Worm (Caenorhabditis elegans) whole organism, L4 larva: ENCODE results near the gene D1044.6.
A peak's percentile ranks its signal among the peaks of the same experiment; 100 is the strongest.

Source experiments
- D1046.2 ChIP-seq: fragments of 200-800 bp; sonication (Bioruptor generic); IDR thresholded peaks from 2 replicates; pipeline ENCODE4 v1.3.6; 2022; ENCODE audit warnings: missing genetic modification characterization, missing compliant biosample characterization
- F10B5.3 ChIP-seq: sonication (generic microtip); optimal IDR thresholded peaks from 2 replicates; lab custom pipeline; 2016; ENCODE audit warnings: mild to moderate bottlenecking, missing genetic modification characterization, missing compliant biosample characterization
- F37D6.2 ChIP-seq: sonication (generic microtip); optimal IDR thresholded peaks from 2 replicates; lab custom pipeline; 2016; ENCODE audit warnings: mild to moderate bottlenecking, missing genetic modification characterization, missing compliant biosample characterization
- F44E2.7 ChIP-seq: fragments of 200-800 bp; sonication (Bioruptor generic); IDR thresholded peaks from 2 replicates; pipeline ENCODE4 v2.1.2; 2022; ENCODE audit warnings: missing genetic modification characterization, missing compliant biosample characterization
- F49E8.2 ChIP-seq: sonication (generic microtip); optimal IDR thresholded peaks from 2 replicates; lab custom pipeline; 2016; ENCODE audit warnings: missing compliant biosample characterization, mild to moderate bottlenecking, missing genetic modification characterization, borderline replicate concordance
- T20F7.1 ChIP-seq: fragments of 200-800 bp; sonication (Bioruptor generic); optimal IDR thresholded peaks from 2 replicates; lab custom pipeline; 2018; ENCODE audit warnings: mild to moderate bottlenecking, missing genetic modification characterization, missing compliant biosample characterization
- T26A8.4 ChIP-seq: fragments of 200-800 bp; sonication (Bioruptor generic); IDR thresholded peaks from 2 replicates; pipeline ENCODE4 v1.3.6; 2022; ENCODE audit warnings: missing genetic modification characterization, missing compliant biosample characterization
- Y75B8A.6 ChIP-seq: fragments of 200-800 bp; sonication (Bioruptor generic); IDR thresholded peaks from 2 replicates; pipeline ENCODE4 v1.3.6; 2022; ENCODE audit warnings: missing genetic modification reagents, missing genetic modification characterization, missing compliant biosample characterization
- aly-2 ChIP-seq: sonication (generic microtip); optimal IDR thresholded peaks from 2 replicates; lab custom pipeline; 2018; ENCODE audit warnings: missing biosample characterization, missing genetic modification characterization
- ama-1 ChIP-seq: fragments of 150-350 bp; optimal IDR thresholded peaks from 2 replicates; lab custom pipeline; 2014; ENCODE audit warnings: inconsistent platforms, mixed read lengths
- ceh-28 ChIP-seq: fragments of 150-350 bp; optimal IDR thresholded peaks from 2 replicates; lab custom pipeline; 2014; ENCODE audit warnings: missing biosample characterization, missing genetic modification reagents, missing genetic modification characterization
- ceh-44 ChIP-seq: fragments of 200-800 bp; sonication (Bioruptor generic); IDR thresholded peaks from 2 replicates; pipeline ENCODE4 v1.3.6; 2022; ENCODE audit warnings: missing genetic modification reagents, missing genetic modification characterization, missing compliant biosample characterization
- ceh-62 ChIP-seq: sonication (generic microtip); optimal IDR thresholded peaks from 2 replicates; lab custom pipeline; 2017; ENCODE audit warnings: missing biosample characterization, missing genetic modification characterization
- ces-1 ChIP-seq: fragments of 150-350 bp; sonication (generic microtip); optimal IDR thresholded peaks from 4 replicates; lab custom pipeline; 2014; ENCODE audit warnings: missing biosample characterization, missing genetic modification reagents, missing genetic modification characterization
- daf-16 ChIP-seq, 3 experiments: sonication (generic microtip); optimal IDR thresholded peaks; 2 replicates each; lab custom pipeline; 2016 to 2017; ENCODE audit warnings: missing genetic modification characterization in 3 of 3, missing genetic modification reagents in 3 of 3, mild to moderate bottlenecking in 2 of 3, missing compliant biosample characterization in 2 of 3, missing biosample characterization in 1 of 3, moderate library complexity in 1 of 3
- daf-19 ChIP-seq: fragments of 200-800 bp; sonication (Bioruptor generic); conservative IDR thresholded peaks from 2 replicates; pipeline ENCODE4 v1.3.6; 2022; ENCODE audit warnings: missing genetic modification characterization, missing compliant biosample characterization
- duxl-1 ChIP-seq: sonication (generic microtip); optimal IDR thresholded peaks from 2 replicates; lab custom pipeline; 2016; ENCODE audit warnings: mild to moderate bottlenecking, missing genetic modification characterization, moderate library complexity, missing compliant biosample characterization; ENCODE audit not compliant: poor library complexity
- egl-43 ChIP-seq: fragments of 200-800 bp; sonication (Bioruptor generic); IDR thresholded peaks from 2 replicates; pipeline ENCODE4 v1.3.6; 2022; ENCODE audit warnings: missing genetic modification reagents, missing genetic modification characterization, missing compliant biosample characterization
- fkh-10 ChIP-seq: fragments of 150-350 bp; optimal IDR thresholded peaks from 2 replicates; lab custom pipeline; 2014; ENCODE audit warnings: missing biosample characterization, missing genetic modification reagents, missing genetic modification characterization
- hlh-11 ChIP-seq: fragments of 200-800 bp; sonication (Bioruptor generic); optimal IDR thresholded peaks from 2 replicates; lab custom pipeline; 2018; ENCODE audit warnings: mild to moderate bottlenecking, missing genetic modification characterization, missing compliant biosample characterization
- hlh-30 ChIP-seq: sonication (generic microtip); optimal IDR thresholded peaks from 2 replicates; lab custom pipeline; 2017; ENCODE audit warnings: antibody characterized with exemption, mild to moderate bottlenecking, missing genetic modification characterization, missing compliant biosample characterization; ENCODE audit not compliant: insufficient read depth
- hmg-1.1 ChIP-seq: fragments of 200-800 bp; sonication (Bioruptor generic); IDR thresholded peaks from 2 replicates; pipeline ENCODE4 v1.3.6; 2022; ENCODE audit warnings: missing genetic modification reagents, missing genetic modification characterization, missing compliant biosample characterization
- jun-1 ChIP-seq: fragments of 150-350 bp; optimal IDR thresholded peaks from 2 replicates; lab custom pipeline; 2014; ENCODE audit warnings: missing biosample characterization, missing genetic modification reagents, missing genetic modification characterization
- lin-1 ChIP-seq: fragments of 200-800 bp; sonication (Bioruptor generic); IDR thresholded peaks from 2 replicates; pipeline ENCODE4 v1.3.6; 2022; ENCODE audit warnings: missing genetic modification reagents, missing genetic modification characterization, missing compliant biosample characterization
- lin-29 ChIP-seq: fragments of 200-800 bp; sonication (Bioruptor generic); IDR thresholded peaks from 2 replicates; pipeline ENCODE4 v1.3.6; 2022; ENCODE audit warnings: missing genetic modification reagents, missing genetic modification characterization, missing compliant biosample characterization
- lin-38 ChIP-seq: fragments of 200-800 bp; sonication (Bioruptor generic); IDR thresholded peaks from 2 replicates; pipeline ENCODE4 v1.3.6; 2022; ENCODE audit warnings: missing genetic modification reagents, missing genetic modification characterization, missing compliant biosample characterization
- lsy-2 ChIP-seq, 2 experiments: fragments of 150-350 bp in 1 of 2; sonication (generic microtip) in 1 of 2; optimal IDR thresholded peaks; 2 replicates each; lab custom pipeline; 2014 to 2017; ENCODE audit warnings: missing biosample characterization in 2 of 2, missing genetic modification characterization in 2 of 2
- madf-5 ChIP-seq, 2 experiments: fragments of 200-800 bp; sonication (Bioruptor generic); IDR thresholded peaks; 2 replicates each; pipeline ENCODE4 v1.3.6; 2022; ENCODE audit warnings: missing compliant biosample characterization in 2 of 2, missing genetic modification characterization in 2 of 2
- mxl-3 ChIP-seq: fragments of 200-800 bp; sonication (Bioruptor generic); optimal IDR thresholded peaks from 2 replicates; lab custom pipeline; 2018; ENCODE audit warnings: mild to moderate bottlenecking, missing genetic modification characterization, missing compliant biosample characterization
- nhr-11 ChIP-seq: fragments of 150-350 bp; optimal IDR thresholded peaks from 2 replicates; lab custom pipeline; 2014; ENCODE audit warnings: missing biosample characterization, missing genetic modification characterization
- nhr-237 ChIP-seq: sonication (generic microtip); optimal IDR thresholded peaks from 2 replicates; lab custom pipeline; 2017; ENCODE audit warnings: missing biosample characterization, missing genetic modification characterization
- nhr-28 ChIP-seq: fragments of 150-350 bp; optimal IDR thresholded peaks from 2 replicates; lab custom pipeline; 2014; ENCODE audit warnings: missing biosample characterization, missing genetic modification characterization
- nhr-41 ChIP-seq: fragments of 200-800 bp; sonication (Bioruptor generic); IDR thresholded peaks from 2 replicates; pipeline ENCODE4 v1.3.6; 2022; ENCODE audit warnings: missing genetic modification reagents, missing genetic modification characterization, missing compliant biosample characterization
- nhr-48 ChIP-seq: sonication (generic microtip); optimal IDR thresholded peaks from 2 replicates; lab custom pipeline; 2016; ENCODE audit warnings: mild to moderate bottlenecking, missing genetic modification characterization, missing compliant biosample characterization
- nhr-6 ChIP-seq: fragments of 150-350 bp; optimal IDR thresholded peaks from 2 replicates; lab custom pipeline; 2014; ENCODE audit warnings: missing biosample characterization, missing genetic modification characterization
- nhr-77 ChIP-seq: fragments of 150-350 bp; optimal IDR thresholded peaks from 2 replicates; lab custom pipeline; 2014; ENCODE audit warnings: missing biosample characterization, missing genetic modification characterization
- pha-4 ChIP-seq, 2 experiments: fragments of 150-350 bp in 1 of 2; fragments of 200-800 bp in 1 of 2; sonication (Bioruptor generic) in 1 of 2; IDR thresholded peaks in 1 of 2; optimal IDR thresholded peaks in 1 of 2; 2 replicates each; pipeline versions ENCODE4 v1.3.6 to Lab custom; 2014 to 2022; ENCODE audit warnings: missing genetic modification characterization in 2 of 2, missing genetic modification reagents in 2 of 2, missing biosample characterization in 1 of 2, missing compliant biosample characterization in 1 of 2
- php-3 ChIP-seq: fragments of 200-800 bp; sonication (Bioruptor generic); IDR thresholded peaks from 2 replicates; pipeline ENCODE4 v1.3.6; 2022; ENCODE audit warnings: missing genetic modification reagents, missing genetic modification characterization, missing compliant biosample characterization
- rbr-2 ChIP-seq: sonication (generic microtip); optimal IDR thresholded peaks from 2 replicates; lab custom pipeline; 2016; ENCODE audit warnings: missing genotype, missing genetic modification characterization, missing compliant biosample characterization
- sdz-12 ChIP-seq: fragments of 200-800 bp; sonication (Bioruptor generic); optimal IDR thresholded peaks from 2 replicates; lab custom pipeline; 2018; ENCODE audit warnings: mild to moderate bottlenecking, missing genetic modification characterization, missing compliant biosample characterization
- set-16 ChIP-seq: fragments of 200-800 bp; sonication (Bioruptor generic); IDR thresholded peaks from 2 replicates; pipeline ENCODE4 v1.3.6; 2022; ENCODE audit warnings: missing genetic modification reagents, missing genetic modification characterization, missing compliant biosample characterization
- snpc-4 ChIP-seq: fragments of 150-350 bp; optimal IDR thresholded peaks from 2 replicates; lab custom pipeline; 2014; ENCODE audit warnings: missing biosample characterization, missing genetic modification characterization
- tra-1 ChIP-seq: fragments of 200-800 bp; sonication (Bioruptor generic); IDR thresholded peaks from 2 replicates; pipeline ENCODE4 v1.3.6; 2022; ENCODE audit warnings: missing genetic modification reagents, missing genetic modification characterization, missing compliant biosample characterization
- unc-62 ChIP-seq, 3 experiments: fragments of 150-350 bp in 1 of 3; sonication (generic microtip); optimal IDR thresholded peaks in 2 of 3; peaks in 1 of 3; 1 replicate in 1 of 3; 2 replicates in 2 of 3; lab custom pipeline; 2014 to 2017; ENCODE audit warnings: missing biosample characterization in 3 of 3, missing genetic modification characterization in 3 of 3, missing genetic modification reagents in 3 of 3, missing genotype in 1 of 3
- vab-7 ChIP-seq: fragments of 200-800 bp; sonication (Bioruptor generic); IDR thresholded peaks from 2 replicates; pipeline ENCODE4 v1.3.6; 2022; ENCODE audit warnings: missing genetic modification reagents, missing genetic modification characterization, missing compliant biosample characterization

Gene D1044.6

DNA sequence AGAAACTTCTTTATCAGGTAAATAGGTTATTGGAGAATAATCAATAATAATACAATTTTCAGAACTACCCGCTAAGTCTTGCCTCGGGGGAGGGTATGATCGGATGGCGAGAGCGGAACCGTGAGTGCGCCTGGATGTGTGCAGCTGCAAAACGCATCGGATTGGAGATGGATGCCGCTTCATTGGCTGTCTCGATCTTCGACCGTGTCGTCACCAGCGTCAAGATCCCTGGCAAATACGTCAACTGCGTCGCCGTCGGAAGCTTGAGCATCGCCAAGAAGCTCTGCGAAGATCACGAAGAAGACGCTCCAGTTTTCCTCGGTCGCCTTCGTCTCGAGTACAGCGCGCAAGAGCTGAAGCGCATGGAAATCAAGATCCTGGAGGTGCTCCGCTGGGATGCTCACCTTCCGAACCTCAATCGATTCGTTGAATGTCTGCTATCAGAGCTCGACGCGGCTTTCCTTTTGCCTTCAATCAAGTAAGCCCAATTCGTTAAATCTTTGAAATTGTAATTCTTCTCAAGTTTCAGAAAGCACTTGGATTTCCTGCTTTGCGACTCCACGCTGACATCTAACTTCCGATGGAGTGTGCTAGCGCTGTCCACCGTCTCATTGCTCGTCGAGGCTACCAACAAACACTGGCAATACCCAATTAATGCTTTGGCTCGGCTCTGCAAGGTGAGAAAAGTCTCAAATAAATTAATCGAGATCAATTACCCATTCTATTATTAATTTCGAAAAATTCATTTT lies 38.1 kb downstream of the D1044.6 start:
- TF ChIP-seq duxl-1: peak; percentile 24
- 0 out of 2 replicates have a peak, but pooled peaks have one; percentile 6 for TF ChIP-seq pha-4 (GFP tag; IDR thresholded peaks at IDR 0.05; lab: Robert Waterston, UW)
- no peak for TF ChIP-seq pha-4 (tag; optimal IDR thresholded peaks at IDR 0.05; lab: Kevin White, UChicago)
- TF ChIP-seq tra-1 (GFP tag; lab: Robert Waterston, UW): no peak
- no peak for TF ChIP-seq rbr-2
- no peak for TF ChIP-seq daf-16 (GFP tag; optimal IDR thresholded peaks at IDR 0.05; lab: Kevin White, UChicago)
- peak; percentile 9 for TF ChIP-seq daf-16 (tag; optimal IDR thresholded peaks at IDR 0.05; lab: Kevin White, UChicago)
- peak; percentile 19; the same call in 1 of the 2 replicates for TF ChIP-seq php-3 (GFP tag; lab: Robert Waterston, UW)
- peak; percentile 89 for TF ChIP-seq set-16
- TF ChIP-seq unc-62 (GFP tag; optimal IDR thresholded peaks at IDR 0.05 in 1 of 2; lab: Kevin White, UChicago): peak in 1 of 2 experiments; percentile 88
- TF ChIP-seq unc-62 (tag; optimal IDR thresholded peaks at IDR 0.05; lab: Kevin White, UChicago): no peak
- peak; percentile 41; the same call in 1 of the 2 replicates for TF ChIP-seq daf-19 (GFP tag; lab: Robert Waterston, UW)
- TF ChIP-seq egl-43 (GFP tag; lab: Robert Waterston, UW): 0 out of 2 replicates have a peak, but pooled peaks have one; percentile 17
- TF ChIP-seq, all 104 proteins: peak for 8

- TF ChIP-seq jun-1 (tag; lab: Kevin White, UChicago): no peak
- no peak for TF ChIP-seq aly-2 (tag; lab: Kevin White, UChicago)
- no peak for TF ChIP-seq duxl-1
- no peak for TF ChIP-seq nhr-11 (tag; lab: Kevin White, UChicago)
- TF ChIP-seq snpc-4 (tag; lab: Kevin White, UChicago): no peak
- TF ChIP-seq F49E8.2: no peak
- TF ChIP-seq ces-1 (GFP tag; lab: Kevin White, UChicago): peak; percentile 43
- no peak for TF ChIP-seq ceh-28 (tag; lab: Kevin White, UChicago)
- no peak for TF ChIP-seq nhr-41 (GFP tag; lab: Robert Waterston, UW)
- TF ChIP-seq ama-1: peak; percentile 83
- TF ChIP-seq lin-38 (GFP tag; lab: Robert Waterston, UW): no peak
- TF ChIP-seq rbr-2: peak; percentile 36
- no peak for TF ChIP-seq set-16
- TF ChIP-seq hmg-1.1 (GFP tag; lab: Robert Waterston, UW): peak; percentile 36; the same call in 1 of the 2 replicates
- TF ChIP-seq ceh-62: no peak
- TF ChIP-seq fkh-10: peak; percentile 30
- TF ChIP-seq nhr-28: peak; percentile 43
- TF ChIP-seq nhr-77 (tag; lab: Kevin White, UChicago): no peak
- TF ChIP-seq php-3 (GFP tag; lab: Robert Waterston, UW): 0 out of 2 replicates have a peak, but pooled peaks have one; percentile 40
- no peak for TF ChIP-seq D1046.2
- TF ChIP-seq T26A8.4: no peak
- TF ChIP-seq F37D6.2 (tag; lab: Kevin White, UChicago): no peak
- no peak for TF ChIP-seq lin-29 (GFP tag; lab: Robert Waterston, UW)
- no peak for TF ChIP-seq sdz-12 (GFP tag; lab: Kevin White, UChicago)
- TF ChIP-seq unc-62 (GFP tag; optimal IDR thresholded peaks at IDR 0.05 in 1 of 2; lab: Kevin White, UChicago): no peak
- no peak for TF ChIP-seq unc-62 (tag; optimal IDR thresholded peaks at IDR 0.05; lab: Kevin White, UChicago)
- TF ChIP-seq hlh-11 (tag; lab: Kevin White, UChicago): peak; percentile 66
- TF ChIP-seq tra-1 (GFP tag; lab: Robert Waterston, UW): no peak
- TF ChIP-seq mxl-3 (GFP tag; lab: Kevin White, UChicago): peak; percentile 35
- TF ChIP-seq nhr-48 (tag; lab: Kevin White, UChicago): no peak
- TF ChIP-seq ceh-44 (GFP tag; lab: Robert Waterston, UW): no peak
- TF ChIP-seq vab-7 (GFP tag; lab: Robert Waterston, UW): no peak
- TF ChIP-seq nhr-6 (tag; lab: Kevin White, UChicago): peak; percentile 35
- no peak for TF ChIP-seq F44E2.7 (GFP tag; lab: Robert Waterston, UW)
- peak; percentile 19 for TF ChIP-seq T20F7.1 (GFP tag; lab: Kevin White, UChicago)
- no peak for TF ChIP-seq nhr-237
- TF ChIP-seq lsy-2 (tag; optimal IDR thresholded peaks at IDR 0.05; lab: Kevin White, UChicago): peak in 1 of 2 experiments; percentile 75
- peak; percentile 52 for TF ChIP-seq hlh-30
- no peak for TF ChIP-seq Y75B8A.6 (GFP tag; lab: Robert Waterston, UW)
- TF ChIP-seq lin-1 (GFP tag; lab: Robert Waterston, UW): peak; percentile 50; the same call in 1 of the 2 replicates
- no peak for TF ChIP-seq madf-5 (GFP tag; IDR thresholded peaks at IDR 0.05; lab: Robert Waterston, UW)
- TF ChIP-seq F10B5.3 (tag; lab: Kevin White, UChicago): no peak
These were observed 38.8 kb downstream of the D1044.6 start for ce11 chrIII:5504164-5504563.
